Fruit fly (Drosophila melanogaster): ENCODE results near the gene baz.

baz gene

DNA sequence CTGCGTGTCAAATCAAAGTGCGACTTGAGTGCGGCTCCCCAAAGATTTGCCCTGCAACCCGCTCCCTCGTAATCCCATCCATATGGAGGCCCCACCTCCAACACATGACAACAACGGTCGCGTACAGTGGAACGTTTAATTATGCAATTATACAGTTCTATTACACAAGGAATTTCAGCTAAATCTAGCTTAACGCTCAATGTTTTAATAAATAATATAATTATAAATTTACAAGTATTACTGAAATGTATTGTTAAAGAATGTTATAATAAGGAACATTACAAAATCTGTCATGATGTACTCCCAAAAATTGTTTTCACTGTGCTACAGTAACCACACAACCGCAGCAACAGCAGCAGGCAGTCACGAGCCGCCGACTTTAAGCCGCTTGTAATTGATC is 14.3 kb downstream of the baz start (continued):
- TF ChIP-seq Dbx (GFP tag; IDR thresholded peaks at IDR 0.05), result no peak
- TF ChIP-seq so (GFP tag; IDR thresholded peaks at IDR 0.05), result no peak
- TF ChIP-seq oc (tag; optimal IDR thresholded peaks at IDR 0.05), result no peak
- TF ChIP-seq ranshi (GFP tag; IDR thresholded peaks at IDR 0.05), result no peak
- TF ChIP-seq gfzf (GFP tag; optimal IDR thresholded peaks at IDR 0.05), result no peak
- TF ChIP-seq sob (GFP tag; IDR thresholded peaks at IDR 0.05), result no peak
- TF ChIP-seq zfh1 (GFP tag; IDR thresholded peaks at IDR 0.05), result peak; percentile 54; the same call in 1 of the 3 replicates
- no peak for TF ChIP-seq MTF-1 (GFP tag; optimal IDR thresholded peaks at IDR 0.05; ENCODE audit: borderline replicate concordance)
- peak; percentile 11 for TF ChIP-seq lab (GFP tag; optimal IDR thresholded peaks at IDR 0.05)
- TF ChIP-seq CG13424 (tag; optimal IDR thresholded peaks at IDR 0.05), result no peak
- no peak for TF ChIP-seq CG1647 (GFP tag; optimal IDR thresholded peaks at IDR 0.05)
- no peak for TF ChIP-seq CG14050 (GFP tag; IDR thresholded peaks at IDR 0.05)
- peak; percentile 54; the same call in 1 of the 2 replicates for TF ChIP-seq stc (GFP tag; IDR thresholded peaks at IDR 0.05)
- TF ChIP-seq CG10979 (tag; optimal IDR thresholded peaks at IDR 0.05), result peak; percentile 51
- TF ChIP-seq gcm (GFP tag; optimal IDR thresholded peaks at IDR 0.05), result no peak
- TF ChIP-seq CG14710 (tag; optimal IDR thresholded peaks at IDR 0.05), result peak; percentile 5
- no peak for TF ChIP-seq Dek (tag; optimal IDR thresholded peaks at IDR 0.05)
- peak; percentile 50; the same call in 2 of the 3 replicates for TF ChIP-seq row (GFP tag; IDR thresholded peaks at IDR 0.05)
- TF ChIP-seq sr (GFP tag; IDR thresholded peaks at IDR 0.05), result no peak
- TF ChIP-seq grau (tag; optimal IDR thresholded peaks at IDR 0.05), result peak; percentile 91
- TF ChIP-seq BEAF-32 (GFP tag; optimal IDR thresholded peaks at IDR 0.05), result no peak
- 0 out of 3 replicates have a peak, but pooled peaks have one; percentile 40 for TF ChIP-seq H15 (GFP tag; IDR thresholded peaks at IDR 0.05)
- no peak for TF ChIP-seq CG6654 (GFP tag; optimal IDR thresholded peaks at IDR 0.05)
- no peak for TF ChIP-seq CG8089 (GFP tag; optimal IDR thresholded peaks at IDR 0.05)
- TF ChIP-seq fd64A (GFP tag; optimal IDR thresholded peaks at IDR 0.05), result no peak
- no peak for TF ChIP-seq CG3847 (GFP tag; IDR thresholded peaks at IDR 0.05)
- no peak for TF ChIP-seq CG12769 (tag; optimal IDR thresholded peaks at IDR 0.05)
- TF ChIP-seq CG18262 (tag; optimal IDR thresholded peaks at IDR 0.05), result peak; percentile 41
- no peak for TF ChIP-seq pita (GFP tag; optimal IDR thresholded peaks at IDR 0.05)
- TF ChIP-seq CG4854 (GFP tag; optimal IDR thresholded peaks at IDR 0.05), result no peak
- no peak for TF ChIP-seq Gug (GFP tag; IDR thresholded peaks at IDR 0.05)
- no peak for TF ChIP-seq CG4360 (GFP tag; IDR thresholded peaks at IDR 0.05)
- TF ChIP-seq HmgZ (tag; optimal IDR thresholded peaks at IDR 0.05), result no peak
- no peak for TF ChIP-seq lov (optimal IDR thresholded peaks at IDR 0.05)
- no peak for TF ChIP-seq lov (GFP tag; IDR thresholded peaks at IDR 0.05)
- TF ChIP-seq Ada2b (GFP tag; IDR thresholded peaks at IDR 0.05), result no peak
- TF ChIP-seq sim (GFP tag; IDR thresholded peaks at IDR 0.05), result no peak
- no peak for TF ChIP-seq CG2129 (GFP tag; IDR thresholded peaks at IDR 0.05; ENCODE audit: partially characterized antibody)
- peak; percentile 32 for TF ChIP-seq Blimp-1 (GFP tag; optimal IDR thresholded peaks at IDR 0.05)
- no peak for TF ChIP-seq CG2199 (GFP tag; IDR thresholded peaks at IDR 0.05)
- no peak for TF ChIP-seq Trl (optimal IDR thresholded peaks at IDR 0.05)
- no peak for TF ChIP-seq Trl (GFP tag; optimal IDR thresholded peaks at IDR 0.05)
- TF ChIP-seq CG18619 (GFP tag; optimal IDR thresholded peaks at IDR 0.05), result no peak
- no peak for TF ChIP-seq pzg (GFP tag; optimal IDR thresholded peaks at IDR 0.05)
- no peak for TF ChIP-seq ems (GFP tag; optimal IDR thresholded peaks at IDR 0.05)
- TF ChIP-seq trem (tag; optimal IDR thresholded peaks at IDR 0.05), result no peak
- TF ChIP-seq CG10366 (GFP tag; IDR thresholded peaks at IDR 0.05), result no peak
- no peak for TF ChIP-seq CG34376 (GFP tag; optimal IDR thresholded peaks at IDR 0.05)
- no peak for TF ChIP-seq Dfd (GFP tag; optimal IDR thresholded peaks at IDR 0.05)
- no peak for TF ChIP-seq Spps (tag; optimal IDR thresholded peaks at IDR 0.05)
- peak; percentile 40; the same call in 1 of the 2 replicates for TF ChIP-seq CG31441 (GFP tag; IDR thresholded peaks at IDR 0.05)
- TF ChIP-seq ara (GFP tag; IDR thresholded peaks at IDR 0.05), result peak; percentile 49; the same call in 1 of the 2 replicates

All from whole organism, embryonic.